Worm (Caenorhabditis elegans) whole organism, mixed stage, embryonic: ENCODE measurements around the gene such-1.
A peak's percentile ranks its signal among the peaks of the same experiment; 100 is the strongest.

Experiments used
- M03D4.4 ChIP-seq: sonication (generic microtip); optimal IDR thresholded peaks from 2 replicates; lab custom pipeline; 2017; ENCODE audit warnings: mild to moderate bottlenecking, missing genetic modification characterization, missing compliant biosample characterization
- bed-3 ChIP-seq: fragments of 200-800 bp; sonication (Bioruptor generic); optimal IDR thresholded peaks from 3 replicates; lab custom pipeline; 2018; ENCODE audit warnings: mild to moderate bottlenecking, missing genetic modification characterization, moderate library complexity, missing compliant biosample characterization
- blmp-1 ChIP-seq: fragments of 150-350 bp; optimal IDR thresholded peaks from 2 replicates; lab custom pipeline; 2014; ENCODE audit warnings: missing biosample characterization, missing genetic modification characterization
- ceh-39 ChIP-seq: fragments of 150-350 bp; optimal IDR thresholded peaks from 2 replicates; lab custom pipeline; 2014; ENCODE audit warnings: missing biosample characterization, missing genetic modification characterization
- ceh-43 ChIP-seq: fragments of 200-800 bp; sonication (Bioruptor generic); optimal IDR thresholded peaks from 2 replicates; lab custom pipeline; 2018; ENCODE audit warnings: mild to moderate bottlenecking, missing genetic modification characterization, moderate library complexity, missing compliant biosample characterization
- ceh-83 ChIP-seq: fragments of 200-800 bp; sonication (Bioruptor generic); optimal IDR thresholded peaks from 2 replicates; lab custom pipeline; 2018; ENCODE audit warnings: mild to moderate bottlenecking, missing genetic modification characterization, missing compliant biosample characterization
- ces-1 ChIP-seq: fragments of 150-350 bp; optimal IDR thresholded peaks from 2 replicates; lab custom pipeline; 2014; ENCODE audit warnings: missing biosample characterization, missing genetic modification reagents, missing genetic modification characterization
- cnd-1 ChIP-seq: fragments of 200-800 bp; sonication (Bioruptor generic); optimal IDR thresholded peaks from 2 replicates; lab custom pipeline; 2018; ENCODE audit warnings: mild to moderate bottlenecking, missing genetic modification characterization, missing compliant biosample characterization
- drap-1 ChIP-seq: fragments of 200-800 bp; sonication (Bioruptor generic); optimal IDR thresholded peaks from 3 replicates; lab custom pipeline; 2018; ENCODE audit warnings: mild to moderate bottlenecking, missing genetic modification characterization, missing compliant biosample characterization
- elt-1 ChIP-seq: sonication (generic microtip); optimal IDR thresholded peaks from 2 replicates; lab custom pipeline; 2017; ENCODE audit warnings: missing genetic modification characterization, mild to moderate bottlenecking, missing compliant biosample characterization, antibody characterized with exemption, moderate library complexity, borderline replicate concordance; ENCODE audit not compliant: insufficient read depth
- elt-3 ChIP-seq: fragments of 150-350 bp; optimal IDR thresholded peaks from 2 replicates; lab custom pipeline; 2014; ENCODE audit warnings: missing biosample characterization, missing genetic modification characterization
- flh-1 ChIP-seq: fragments of 200-800 bp; sonication (Bioruptor generic); optimal IDR thresholded peaks from 2 replicates; lab custom pipeline; 2018; ENCODE audit warnings: mild to moderate bottlenecking, missing genetic modification characterization, moderate library complexity, missing compliant biosample characterization
- ham-2 ChIP-seq: fragments of 200-800 bp; sonication (Bioruptor generic); optimal IDR thresholded peaks from 2 replicates; lab custom pipeline; 2018; ENCODE audit warnings: mild to moderate bottlenecking, missing genetic modification characterization, missing compliant biosample characterization
- hlh-1 ChIP-seq: fragments of 150-350 bp; optimal IDR thresholded peaks from 2 replicates; lab custom pipeline; 2014; ENCODE audit warnings: missing biosample characterization, missing genetic modification reagents, missing genetic modification characterization
- lin-32 ChIP-seq: fragments of 200-800 bp; sonication (Bioruptor generic); optimal IDR thresholded peaks from 2 replicates; lab custom pipeline; 2018; ENCODE audit warnings: mild to moderate bottlenecking, missing genetic modification characterization, missing compliant biosample characterization
- lsy-2 ChIP-seq: fragments of 150-350 bp; optimal IDR thresholded peaks from 2 replicates; lab custom pipeline; 2014; ENCODE audit warnings: missing biosample characterization, missing genetic modification characterization
- mab-5 ChIP-seq: fragments of 150-350 bp; optimal IDR thresholded peaks from 2 replicates; lab custom pipeline; 2014; ENCODE audit warnings: missing biosample characterization, missing genetic modification characterization
- mep-1 ChIP-seq: fragments of 150-350 bp; optimal IDR thresholded peaks from 2 replicates; lab custom pipeline; 2017; ENCODE audit warnings: missing biosample characterization, missing genetic modification reagents, missing genetic modification characterization, inconsistent platforms
- mls-2 ChIP-seq: sonication (generic microtip); optimal IDR thresholded peaks from 2 replicates; lab custom pipeline; 2016; ENCODE audit warnings: mild to moderate bottlenecking, missing genetic modification characterization, moderate library complexity, missing compliant biosample characterization
- nhr-12 ChIP-seq: fragments of 150-350 bp; optimal IDR thresholded peaks from 2 replicates; lab custom pipeline; 2014; ENCODE audit warnings: missing biosample characterization, missing genetic modification characterization
- nhr-2 ChIP-seq: fragments of 150-350 bp; optimal IDR thresholded peaks from 2 replicates; lab custom pipeline; 2014; ENCODE audit warnings: missing biosample characterization, missing genetic modification characterization
- nhr-237 ChIP-seq: fragments of 150-350 bp; optimal IDR thresholded peaks from 2 replicates; lab custom pipeline; 2014; ENCODE audit warnings: missing biosample characterization, missing genetic modification characterization
- nhr-28 ChIP-seq: fragments of 150-350 bp; optimal IDR thresholded peaks from 2 replicates; lab custom pipeline; 2014; ENCODE audit warnings: missing biosample characterization, missing genetic modification characterization
- nhr-76 ChIP-seq: sonication (generic microtip); optimal IDR thresholded peaks from 2 replicates; lab custom pipeline; 2017; ENCODE audit warnings: missing biosample characterization, missing genetic modification characterization
- pha-4 ChIP-seq: fragments of 150-350 bp; optimal IDR thresholded peaks from 2 replicates; lab custom pipeline; 2018; ENCODE audit warnings: missing biosample characterization, missing genetic modification reagents, missing genetic modification characterization
- snpc-4 ChIP-seq: fragments of 150-350 bp; optimal IDR thresholded peaks from 2 replicates; lab custom pipeline; 2014; ENCODE audit warnings: missing biosample characterization, missing genetic modification characterization
- sptf-1 ChIP-seq: sonication (generic microtip); optimal IDR thresholded peaks from 2 replicates; lab custom pipeline; 2017; ENCODE audit warnings: mild to moderate bottlenecking, missing genetic modification characterization, moderate library complexity, missing compliant biosample characterization
- tbx-8 ChIP-seq: fragments of 200-800 bp; sonication (Bioruptor generic); optimal IDR thresholded peaks from 2 replicates; lab custom pipeline; 2018; ENCODE audit warnings: mild to moderate bottlenecking, missing genetic modification characterization, moderate library complexity, missing compliant biosample characterization
- unc-120 ChIP-seq: sonication (generic microtip); optimal IDR thresholded peaks from 2 replicates; lab custom pipeline; 2017; ENCODE audit warnings: missing genetic modification characterization, missing compliant biosample characterization; ENCODE audit not compliant: poor library complexity, severe bottlenecking
- unc-39 ChIP-seq: fragments of 150-350 bp; optimal IDR thresholded peaks from 2 replicates; lab custom pipeline; 2014; ENCODE audit warnings: missing biosample characterization, missing genetic modification characterization
- zip-8 ChIP-seq: fragments of 150-350 bp; optimal IDR thresholded peaks from 2 replicates; lab custom pipeline; 2014; ENCODE audit warnings: missing biosample characterization, missing genetic modification characterization
- ztf-11 ChIP-seq: fragments of 150-350 bp; optimal IDR thresholded peaks from 2 replicates; lab custom pipeline; 2014; ENCODE audit warnings: missing biosample characterization, missing genetic modification characterization

such-1 gene

DNA sequence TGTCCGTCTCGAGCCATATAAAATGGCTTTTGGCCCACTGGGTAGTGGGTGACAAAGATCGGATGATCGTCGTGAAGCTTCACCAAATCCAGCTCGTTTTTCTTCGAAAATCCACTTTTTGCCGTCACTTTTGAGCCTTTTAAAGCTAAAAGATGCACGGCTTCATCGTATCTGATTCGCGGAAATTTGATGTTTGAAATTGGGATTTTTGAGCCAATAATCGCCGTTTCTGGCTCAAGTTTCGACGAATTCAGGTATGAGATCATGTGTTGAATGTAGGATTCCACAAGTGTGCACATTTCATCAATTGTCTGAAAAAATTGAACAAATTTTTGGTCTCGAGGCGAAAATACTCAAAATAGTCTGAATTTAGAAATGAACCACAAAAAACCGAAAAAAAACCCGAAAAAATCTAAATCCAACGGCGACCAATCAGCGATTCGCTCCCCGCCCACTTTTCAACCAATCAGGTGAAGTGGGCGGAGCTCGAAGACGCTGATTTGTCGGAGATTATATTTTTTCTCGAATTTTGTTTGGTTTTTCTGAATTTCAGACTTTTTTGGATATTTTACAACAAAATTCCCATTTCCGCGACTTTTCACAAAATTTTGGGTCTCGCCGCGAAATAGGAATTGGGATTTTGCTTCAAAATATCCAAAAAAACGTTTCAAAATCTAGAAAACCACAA is 34.8 kb downstream of the such-1 start:
- TF ChIP-seq ces-1 (GFP tag; lab: Kevin White, UChicago) = no peak
- TF ChIP-seq elt-3 = no peak
- no peak for TF ChIP-seq bed-3 (GFP tag; lab: Kevin White, UChicago)
- TF ChIP-seq elt-1 (tag; lab: Kevin White, UChicago) = no peak
- no peak for TF ChIP-seq cnd-1
- TF ChIP-seq, all 35 proteins: peak for 0

DNA sequence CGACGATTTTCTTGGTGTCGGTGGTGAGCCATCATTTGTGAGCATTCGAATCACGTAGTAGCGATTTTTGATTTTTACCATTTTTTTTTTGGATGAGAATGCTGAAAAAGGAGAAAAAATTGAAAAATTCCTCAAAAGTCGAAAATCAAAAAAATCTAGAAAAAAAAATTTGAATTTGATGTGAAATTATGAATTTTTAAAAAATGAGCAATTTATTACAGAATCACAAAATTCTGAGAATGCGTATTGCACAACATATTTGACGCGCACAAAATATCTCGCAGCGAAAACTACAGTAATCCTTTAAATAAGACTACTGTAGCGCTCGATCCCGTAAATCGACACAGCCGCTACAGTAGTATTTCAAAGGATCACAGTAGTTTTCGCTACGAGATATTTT is 36.3 kb downstream of the such-1 start, which contains the start of gene popl-5:
popl-5 (minus strand) TSS at position 101 of the 400 bp plus-strand sequence.
- TF ChIP-seq unc-39 (tag; lab: Kevin White, UChicago) = no peak
- no peak for TF ChIP-seq elt-3
- no peak for TF ChIP-seq nhr-76 (tag; lab: Kevin White, UChicago)
- TF ChIP-seq ceh-83 = no peak
- no peak for TF ChIP-seq hlh-1
- TF ChIP-seq ceh-43 (GFP tag; lab: Kevin White, UChicago) = no peak
- TF ChIP-seq M03D4.4 (tag; lab: Kevin White, UChicago) = no peak
- TF ChIP-seq tbx-8 (GFP tag; lab: Kevin White, UChicago) = no peak
- TF ChIP-seq elt-1 (tag; lab: Kevin White, UChicago) = no peak
- no peak for TF ChIP-seq bed-3 (GFP tag; lab: Kevin White, UChicago)
- TF ChIP-seq ceh-39 (tag; lab: Kevin White, UChicago) = no peak
- no peak for TF ChIP-seq lin-32 (GFP tag; lab: Kevin White, UChicago)
- no peak for TF ChIP-seq cnd-1
- no peak for TF ChIP-seq ces-1 (GFP tag; lab: Kevin White, UChicago)
- TF ChIP-seq nhr-2 (tag; lab: Kevin White, UChicago) = no peak
- TF ChIP-seq ztf-11 (tag; lab: Kevin White, UChicago) = no peak
- no peak for TF ChIP-seq sptf-1 (tag; lab: Kevin White, UChicago)
- TF ChIP-seq, all 35 proteins: peak for 0

DNA sequence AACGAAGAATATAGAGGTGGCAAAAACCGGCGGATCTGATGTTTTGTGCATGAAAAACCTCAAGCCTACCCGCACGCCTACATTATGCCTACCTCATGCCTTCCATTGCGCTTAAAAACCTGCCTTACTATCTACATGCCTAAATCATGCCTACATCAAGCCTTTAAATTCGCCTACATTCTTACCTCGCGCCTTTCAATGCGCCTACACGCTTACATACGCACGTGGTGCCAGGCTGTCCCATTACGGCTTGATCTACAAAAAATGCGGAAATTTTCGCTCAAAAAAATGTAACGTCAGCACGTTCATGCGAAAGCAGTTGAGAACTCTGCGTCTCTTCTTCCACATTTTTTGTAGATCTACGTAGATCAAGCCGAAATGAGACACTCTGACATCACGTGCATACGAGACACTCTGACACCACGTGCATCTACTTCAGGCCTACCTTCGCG is 39.4 kb downstream of the such-1 start, which contains the start of gene fbxa-220:
fbxa-220 (minus strand) TSS at position 51 of the 452 bp plus-strand sequence.
- no peak for TF ChIP-seq zip-8 (tag; lab: Kevin White, UChicago)
- TF ChIP-seq blmp-1 (tag; lab: Kevin White, UChicago) = no peak
- TF ChIP-seq ces-1 (GFP tag; lab: Kevin White, UChicago) = no peak
- no peak for TF ChIP-seq ceh-43 (GFP tag; lab: Kevin White, UChicago)
- no peak for TF ChIP-seq nhr-28 (tag; lab: Kevin White, UChicago)
- no peak for TF ChIP-seq pha-4 (tag; lab: Kevin White, UChicago)
- TF ChIP-seq mls-2 = no peak
- no peak for TF ChIP-seq lin-32 (GFP tag; lab: Kevin White, UChicago)
- TF ChIP-seq ham-2 (GFP tag; lab: Kevin White, UChicago) = no peak
- TF ChIP-seq cnd-1 = no peak
- TF ChIP-seq sptf-1 (tag; lab: Kevin White, UChicago) = no peak
- TF ChIP-seq drap-1 (GFP tag; lab: Kevin White, UChicago) = no peak
- TF ChIP-seq, all 35 proteins: peak for 0

DNA sequence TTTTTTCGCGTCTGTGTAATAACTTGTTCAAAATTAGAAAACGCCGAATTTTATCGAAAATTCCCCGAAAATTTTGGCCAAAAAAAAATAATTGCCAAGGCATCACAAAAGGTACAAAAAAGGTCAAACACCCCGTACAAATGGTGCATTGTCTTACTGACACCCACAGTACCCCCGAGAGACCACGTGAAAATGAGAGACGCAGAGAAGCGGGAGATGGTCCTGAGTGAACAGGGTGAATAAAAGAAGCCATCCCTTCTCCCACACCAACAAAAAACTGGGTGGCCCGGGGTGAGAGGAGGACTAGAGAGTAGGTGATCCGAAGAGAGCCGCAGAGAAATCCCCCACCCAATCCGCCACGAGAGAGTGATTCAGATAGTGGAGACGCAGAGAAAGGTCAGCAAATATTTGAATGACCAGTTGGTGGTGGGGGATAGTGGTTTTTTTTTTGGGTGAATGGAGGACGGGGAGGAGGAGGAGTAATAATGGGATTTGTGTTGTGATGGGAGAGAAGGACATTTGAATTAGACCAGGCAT is 42.2 kb downstream of the such-1 start:
- TF ChIP-seq bed-3 (GFP tag; lab: Kevin White, UChicago) (no peak), ces-1 (GFP tag; lab: Kevin White, UChicago) (peak; percentile 6), tbx-8 (GFP tag; lab: Kevin White, UChicago) (no peak), ztf-11 (tag; lab: Kevin White, UChicago) (no peak), ceh-43 (GFP tag; lab: Kevin White, UChicago) (no peak), nhr-2 (tag; lab: Kevin White, UChicago) (peak; percentile 98), mep-1 (tag; lab: Kevin White, UChicago) (no peak), snpc-4 (tag; lab: Kevin White, UChicago) (no peak), zip-8 (tag; lab: Kevin White, UChicago) (no peak), lsy-2 (tag; lab: Kevin White, UChicago) (no peak), unc-120 (tag; lab: Kevin White, UChicago) (no peak), mls-2 (peak; percentile 15), flh-1 (GFP tag; lab: Kevin White, UChicago) (no peak), nhr-76 (tag; lab: Kevin White, UChicago) (no peak), nhr-237 (tag; lab: Kevin White, UChicago) (no peak), blmp-1 (tag; lab: Kevin White, UChicago) (no peak), sptf-1 (tag; lab: Kevin White, UChicago) (peak; percentile 1), mab-5 (tag; lab: Kevin White, UChicago) (no peak), pha-4 (tag; lab: Kevin White, UChicago) (no peak), nhr-12 (no peak), ham-2 (GFP tag; lab: Kevin White, UChicago) (no peak), ceh-39 (tag; lab: Kevin White, UChicago) (peak; percentile 43), ceh-83 (no peak), elt-3 (no peak), M03D4.4 (tag; lab: Kevin White, UChicago) (peak; percentile 3), nhr-28 (tag; lab: Kevin White, UChicago) (no peak)
